Worm (Caenorhabditis elegans) whole organism, L4/young adult: ENCODE results near the gene K10D11.6.

ENCODE experiments used
- W03F9.2 ChIP-seq: fragments of 150-350 bp; optimal IDR thresholded peaks from 2 replicates; lab custom pipeline; 2014; ENCODE audit warnings: missing biosample characterization, missing genetic modification characterization
- dao-5 ChIP-seq: sonication (generic microtip); optimal IDR thresholded peaks from 2 replicates; lab custom pipeline; 2016; ENCODE audit warnings: missing genotype, missing genetic modification characterization, moderate library complexity, missing compliant biosample characterization

DNA sequence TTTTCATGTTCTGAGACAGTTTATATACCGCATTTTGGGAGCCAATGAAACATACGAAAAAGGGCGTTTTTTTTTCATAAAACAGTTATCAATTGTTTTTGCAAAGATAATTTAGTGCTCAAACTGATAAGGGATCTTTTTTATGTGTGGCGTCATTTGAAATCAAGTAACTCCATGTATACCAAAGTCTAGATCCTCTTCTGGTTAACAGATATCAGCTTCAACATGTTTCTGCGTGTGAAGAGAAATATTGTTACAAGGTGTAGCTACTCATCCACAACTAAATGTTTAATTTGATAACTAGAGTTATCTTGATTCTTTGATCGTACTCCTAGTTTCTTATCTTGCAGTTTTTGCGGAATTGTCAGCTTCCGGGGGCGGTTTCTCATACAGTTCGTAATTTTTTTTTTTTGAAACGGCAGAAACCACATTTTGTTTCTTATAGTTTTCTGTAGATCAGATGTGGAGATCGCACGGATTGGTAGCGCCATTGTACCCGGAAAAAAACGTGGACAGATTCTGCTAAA is 17.2 kb downstream of the K10D11.6 start:
- TF ChIP-seq dao-5 (tag; lab: Kevin White, UChicago) (no peak), W03F9.2 (tag; lab: Kevin White, UChicago) (no peak)
